Worm (Caenorhabditis elegans): ENCODE measurements around the gene pigk-1.

The pigk-1 gene

DNA sequence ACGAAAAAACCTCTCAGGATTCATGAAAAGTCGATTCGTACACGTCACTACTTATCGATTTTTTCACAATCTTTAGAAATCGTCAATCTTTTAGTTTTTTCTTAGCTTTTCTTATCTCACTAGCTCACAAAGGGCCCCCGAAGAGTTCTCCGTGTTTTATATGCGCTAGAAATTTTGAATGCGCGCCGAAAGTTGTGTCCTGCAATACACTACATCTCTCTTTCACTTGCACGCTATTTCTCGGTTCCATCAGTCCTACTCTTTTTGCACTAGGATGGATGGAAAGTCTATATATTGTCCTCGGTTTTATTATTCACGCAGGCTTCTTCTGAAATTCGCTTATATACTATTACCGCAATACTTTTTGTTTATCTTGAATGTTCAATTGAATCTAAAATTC lies 15.8 kb upstream of the pigk-1 start:
- TF ChIP-seq dpl-1 (GFP tag; optimal IDR thresholded peaks at IDR 0.05) (peak; percentile 73), nhr-28 (tag; optimal IDR thresholded peaks at IDR 0.05) (peak; percentile 15), unc-62 (GFP tag; optimal IDR thresholded peaks at IDR 0.05 in 1 of 2) (peak in 1 of 2 experiments; percentile 33), unc-62 (tag; optimal IDR thresholded peaks at IDR 0.05) (no peak), D1046.2 (GFP tag; IDR thresholded peaks at IDR 0.05) (no peak), ztf-7 (tag; optimal IDR thresholded peaks at IDR 0.05) (no peak)

DNA sequence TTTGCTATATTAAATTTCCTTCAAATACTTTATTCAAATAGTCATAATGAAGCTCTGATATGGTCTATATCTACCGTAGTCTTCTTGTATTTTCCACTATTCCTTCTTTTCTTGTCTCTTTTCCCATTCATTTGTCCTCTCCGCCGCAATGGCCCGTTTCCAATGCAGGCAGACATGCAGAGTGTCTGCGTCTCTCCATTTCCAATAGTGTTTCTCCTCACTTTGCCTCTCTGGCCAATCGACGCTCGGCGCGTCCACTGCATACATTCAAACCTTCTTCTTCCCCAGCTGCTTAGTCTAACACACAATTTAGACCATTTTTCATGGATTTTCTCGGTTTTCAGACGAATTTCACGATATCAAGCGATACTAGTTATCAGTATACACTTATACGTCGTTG lies 15.4 kb upstream of the pigk-1 start:
- TF ChIP-seq hlh-11 (tag; optimal IDR thresholded peaks at IDR 0.05) = peak; percentile 39
- TF ChIP-seq zfp-2 (tag; optimal IDR thresholded peaks at IDR 0.05) = no peak
- TF ChIP-seq hmg-1.1 (GFP tag; IDR thresholded peaks at IDR 0.05) = peak; percentile 67
- TF ChIP-seq mxl-3 (GFP tag; optimal IDR thresholded peaks at IDR 0.05) = peak; percentile 32
- no peak for TF ChIP-seq zag-1 (tag; optimal IDR thresholded peaks at IDR 0.05)
- TF ChIP-seq madf-5 (GFP tag; IDR thresholded peaks at IDR 0.05) = no peak
- peak in 1 of 2 experiments; percentile 70 for TF ChIP-seq lsy-2 (tag; optimal IDR thresholded peaks at IDR 0.05)
- TF ChIP-seq ama-1 (optimal IDR thresholded peaks at IDR 0.05) = no peak
- no peak for TF ChIP-seq daf-16 (GFP tag; optimal IDR thresholded peaks at IDR 0.05)
- peak; percentile 16 for TF ChIP-seq daf-16 (tag; optimal IDR thresholded peaks at IDR 0.05)
- TF ChIP-seq aha-1 (tag) = peak; percentile 74
- no peak for TF ChIP-seq tra-1 (GFP tag; IDR thresholded peaks at IDR 0.05)
- TF ChIP-seq mep-1 (tag; optimal IDR thresholded peaks at IDR 0.05) = peak; percentile 46
- TF ChIP-seq mes-2 (tag; optimal IDR thresholded peaks at IDR 0.05; ENCODE audit: poor library complexity, severe bottlenecking) = peak; percentile 66
- TF ChIP-seq F10B5.3 (tag; optimal IDR thresholded peaks at IDR 0.05) = no peak
- TF ChIP-seq rbr-2 (tag; optimal IDR thresholded peaks at IDR 0.05) = peak; percentile 12
- TF ChIP-seq fkh-10 (GFP tag; optimal IDR thresholded peaks at IDR 0.05) = no peak

DNA sequence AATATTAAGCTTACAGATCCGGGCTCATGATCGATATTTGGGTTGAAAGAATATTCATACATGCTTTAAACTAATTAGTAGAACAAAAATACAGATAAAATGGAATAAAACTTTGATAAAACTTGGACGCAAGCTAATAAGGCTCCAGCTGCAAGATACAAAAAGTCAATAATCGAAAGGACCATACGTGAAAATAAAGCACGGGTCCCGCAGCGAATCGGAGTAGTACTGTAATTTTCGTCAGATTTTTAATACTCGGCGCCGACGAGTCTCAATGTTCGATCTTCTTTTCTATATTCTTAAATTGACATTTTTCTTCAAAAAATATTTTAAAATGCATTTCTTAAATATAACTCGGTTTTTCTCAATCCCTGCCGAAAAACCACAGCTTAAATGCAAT lies 14.9 kb upstream of the pigk-1 start, which contains the start of gene spo-11:
Gene spo-11, minus strand, starts transcription at position 189 of the 400 bp plus-strand sequence.
- TF ChIP-seq F49E8.2 (tag; optimal IDR thresholded peaks at IDR 0.05; ENCODE audit: borderline replicate concordance) (peak; percentile 3), daf-19 (GFP tag; conservative IDR thresholded peaks at IDR 0.05) (no peak)

DNA sequence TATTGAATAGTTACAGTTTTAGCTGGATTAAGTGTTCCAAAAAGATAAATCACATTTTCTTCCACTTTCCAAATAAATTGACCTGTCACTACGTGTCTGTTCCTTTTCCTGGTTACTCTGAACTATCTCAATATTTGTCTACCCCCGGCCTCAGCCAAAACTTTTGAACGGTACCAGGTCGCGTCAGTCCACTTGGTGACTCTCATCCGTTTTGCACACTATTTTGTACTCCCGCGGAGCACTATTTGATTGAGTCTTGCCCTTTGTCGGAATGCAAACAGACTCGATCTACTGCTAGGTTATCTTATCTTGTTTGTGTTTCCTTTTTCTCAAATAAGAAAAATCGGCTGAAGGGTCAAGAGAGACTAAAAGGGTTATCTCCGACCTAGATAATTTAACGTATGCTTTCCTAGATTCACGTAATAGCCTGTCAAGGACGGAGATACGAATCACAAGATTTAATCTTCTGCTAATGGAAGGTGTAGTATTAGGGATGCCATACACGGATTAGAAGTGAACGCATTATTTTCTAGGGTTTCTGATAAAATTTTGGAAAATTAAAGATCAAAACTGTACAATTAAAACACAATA lies 10.2 kb upstream of the pigk-1 start:
- peak; percentile 17 for TF ChIP-seq nhr-28 (tag; optimal IDR thresholded peaks at IDR 0.05)
- no peak for TF ChIP-seq ceh-44 (GFP tag; IDR thresholded peaks at IDR 0.05)

DNA sequence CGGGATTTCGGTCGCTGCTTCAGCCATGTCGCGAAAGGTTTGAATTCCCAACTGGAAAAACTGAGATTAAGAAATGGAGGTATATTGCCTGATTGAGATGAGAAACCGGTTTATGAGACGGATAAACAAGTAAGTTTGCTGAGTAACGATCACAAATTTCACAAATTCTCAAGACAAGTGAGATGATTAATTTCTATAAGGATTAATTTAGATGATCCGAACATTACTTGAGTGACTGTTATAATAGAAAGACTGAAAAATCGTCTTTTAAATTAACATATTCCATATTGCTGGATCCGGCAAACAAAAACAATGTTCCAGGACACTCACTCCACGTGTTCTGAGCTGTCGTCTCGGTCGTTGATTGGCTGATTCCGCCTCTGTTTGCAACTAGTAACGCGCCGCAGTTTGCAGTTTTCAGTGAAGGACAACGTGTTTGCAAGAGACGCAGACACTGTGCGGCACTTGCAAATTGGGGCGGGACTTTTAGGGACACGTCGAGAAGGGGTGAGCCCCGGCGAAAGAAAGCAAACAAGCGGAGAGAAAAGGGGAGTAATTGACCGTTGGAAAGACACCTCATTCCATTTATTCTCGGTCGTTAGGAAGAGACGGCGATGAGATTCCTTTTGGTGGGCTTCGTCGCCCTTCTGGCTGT lies 9.1 kb upstream of the pigk-1 start, which contains the start of the genes imp-2 and enpl-1:
Gene imp-2, minus strand, starts transcription at position 51 of the 655 bp plus-strand sequence.
Gene enpl-1, plus strand, starts transcription at position 462 of the 655 bp plus-strand sequence.
- no peak for TF ChIP-seq ZK337.2 (GFP tag; IDR thresholded peaks at IDR 0.05)
- no peak for TF ChIP-seq ces-1 (GFP tag; optimal IDR thresholded peaks at IDR 0.05)
- TF ChIP-seq D1046.2 (GFP tag; IDR thresholded peaks at IDR 0.05) = no peak
- no peak for TF ChIP-seq aly-2 (tag; optimal IDR thresholded peaks at IDR 0.05)
- TF ChIP-seq unc-62 (GFP tag; optimal IDR thresholded peaks at IDR 0.05 in 1 of 2) = peak in 1 of 2 experiments; percentile 96
- TF ChIP-seq unc-62 (tag; optimal IDR thresholded peaks at IDR 0.05) = no peak
- TF ChIP-seq set-16 (GFP tag; IDR thresholded peaks at IDR 0.05) = peak; percentile 67
- peak; percentile 64 for TF ChIP-seq pqm-1 (tag; optimal IDR thresholded peaks at IDR 0.05)
- peak in 1 of 2 experiments; percentile 44 for TF ChIP-seq ZK546.5 (tag; optimal IDR thresholded peaks at IDR 0.05)
- TF ChIP-seq lir-3 (tag; optimal IDR thresholded peaks at IDR 0.05) = peak; percentile 2
- TF ChIP-seq fos-1 (tag; optimal IDR thresholded peaks at IDR 0.05) = no peak
- TF ChIP-seq lin-15B (tag; optimal IDR thresholded peaks at IDR 0.05) = no peak
- peak; percentile 85 for TF ChIP-seq T20F7.1 (GFP tag; optimal IDR thresholded peaks at IDR 0.05)
- peak; percentile 69; the same call in 1 of the 2 replicates for TF ChIP-seq php-3 (GFP tag; IDR thresholded peaks at IDR 0.05)
- TF ChIP-seq nhr-11 (tag; optimal IDR thresholded peaks at IDR 0.05) = peak; percentile 83
- peak; percentile 63 for TF ChIP-seq F37D6.2 (tag; optimal IDR thresholded peaks at IDR 0.05)
- no peak for TF ChIP-seq ceh-62 (tag; optimal IDR thresholded peaks at IDR 0.05)
- TF ChIP-seq spr-3 (GFP tag; optimal IDR thresholded peaks at IDR 0.05) = peak; percentile 11
- no peak for TF ChIP-seq daf-12 (tag; optimal IDR thresholded peaks at IDR 0.05)
- no peak for TF ChIP-seq zip-11 (GFP tag; IDR thresholded peaks at IDR 0.05)
- TF ChIP-seq snpc-1.2 (GFP tag; IDR thresholded peaks at IDR 0.05) = no peak
- TF ChIP-seq ztf-11 (tag; optimal IDR thresholded peaks at IDR 0.05) = no peak
- peak; percentile 43 for TF ChIP-seq zip-2 (tag; optimal IDR thresholded peaks at IDR 0.05)
